Worm (Caenorhabditis elegans) whole organism, L4 larva: ENCODE data around the gene C34E7.3.

Experiments used
- F49E8.2 ChIP-seq: sonication (generic microtip); optimal IDR thresholded peaks from 2 replicates; lab custom pipeline; 2016; ENCODE audit warnings: missing compliant biosample characterization, mild to moderate bottlenecking, missing genetic modification characterization, borderline replicate concordance
- Y48G9A.11 ChIP-seq: fragments of 200-800 bp; sonication (Bioruptor generic); IDR thresholded peaks from 2 replicates; pipeline ENCODE4 v1.3.6; 2022; ENCODE audit warnings: missing genetic modification reagents, missing genetic modification characterization, missing compliant biosample characterization
- Y5F2A.4 ChIP-seq: fragments of 200-800 bp; sonication (Bioruptor generic); optimal IDR thresholded peaks from 2 replicates; lab custom pipeline; 2018; ENCODE audit warnings: mild to moderate bottlenecking, missing genetic modification characterization, missing compliant biosample characterization
- ZK337.2 ChIP-seq: fragments of 200-800 bp; sonication (Bioruptor generic); IDR thresholded peaks from 2 replicates; pipeline ENCODE4 v1.3.6; 2022; ENCODE audit warnings: missing genetic modification reagents, missing genetic modification characterization, missing compliant biosample characterization
- ZK546.5 ChIP-seq, 2 experiments: sonication (generic microtip); optimal IDR thresholded peaks; 2 replicates each; lab custom pipeline; 2017; ENCODE audit warnings: missing biosample characterization in 2 of 2, missing genetic modification characterization in 2 of 2
- aha-1 ChIP-seq: fragments of 150-350 bp; peaks from one replicate; lab custom pipeline; 2014; ENCODE audit warnings: missing biosample characterization, missing genetic modification characterization
- aly-2 ChIP-seq: sonication (generic microtip); optimal IDR thresholded peaks from 2 replicates; lab custom pipeline; 2018; ENCODE audit warnings: missing biosample characterization, missing genetic modification characterization
- ama-1 ChIP-seq: fragments of 150-350 bp; optimal IDR thresholded peaks from 2 replicates; lab custom pipeline; 2014; ENCODE audit warnings: inconsistent platforms, mixed read lengths
- ceh-32 ChIP-seq: sonication (generic microtip); optimal IDR thresholded peaks from 2 replicates; lab custom pipeline; 2016; ENCODE audit warnings: mild to moderate bottlenecking, missing genetic modification characterization, missing compliant biosample characterization; ENCODE audit not compliant: poor library complexity
- ceh-44 ChIP-seq: fragments of 200-800 bp; sonication (Bioruptor generic); IDR thresholded peaks from 2 replicates; pipeline ENCODE4 v1.3.6; 2022; ENCODE audit warnings: missing genetic modification reagents, missing genetic modification characterization, missing compliant biosample characterization
- cey-2 ChIP-seq: sonication (generic microtip); optimal IDR thresholded peaks from 3 replicates; lab custom pipeline; 2017; ENCODE audit warnings: missing genetic modification characterization, mild to moderate bottlenecking, missing compliant biosample characterization, antibody characterized with exemption, borderline replicate concordance; ENCODE audit not compliant: insufficient read depth
- daf-16 ChIP-seq, 3 experiments: sonication (generic microtip); optimal IDR thresholded peaks; 2 replicates each; lab custom pipeline; 2016 to 2017; ENCODE audit warnings: missing genetic modification characterization in 3 of 3, missing genetic modification reagents in 3 of 3, mild to moderate bottlenecking in 2 of 3, missing compliant biosample characterization in 2 of 3, missing biosample characterization in 1 of 3, moderate library complexity in 1 of 3
- daf-19 ChIP-seq: fragments of 200-800 bp; sonication (Bioruptor generic); conservative IDR thresholded peaks from 2 replicates; pipeline ENCODE4 v1.3.6; 2022; ENCODE audit warnings: missing genetic modification characterization, missing compliant biosample characterization
- dmd-6 ChIP-seq: fragments of 200-800 bp; sonication (Bioruptor generic); IDR thresholded peaks from 2 replicates; pipeline ENCODE4 v1.3.6; 2022; ENCODE audit warnings: missing genetic modification reagents, missing genetic modification characterization, missing compliant biosample characterization
- dpl-1 ChIP-seq: fragments of 150-350 bp; optimal IDR thresholded peaks from 2 replicates; lab custom pipeline; 2014; ENCODE audit warnings: missing biosample characterization, missing genetic modification reagents, missing genetic modification characterization
- dve-1 ChIP-seq: sonication (generic microtip); optimal IDR thresholded peaks from 2 replicates; lab custom pipeline; 2017; ENCODE audit warnings: antibody characterized with exemption, mild to moderate bottlenecking, missing genetic modification characterization, missing compliant biosample characterization; ENCODE audit not compliant: insufficient read depth
- egl-43 ChIP-seq: fragments of 200-800 bp; sonication (Bioruptor generic); IDR thresholded peaks from 2 replicates; pipeline ENCODE4 v1.3.6; 2022; ENCODE audit warnings: missing genetic modification reagents, missing genetic modification characterization, missing compliant biosample characterization
- hif-1 ChIP-seq, 2 experiments: sonication (generic microtip); optimal IDR thresholded peaks; 2 replicates each; lab custom pipeline; 2016 to 2017; ENCODE audit warnings: missing compliant biosample characterization in 2 of 2, missing genetic modification characterization in 2 of 2, missing genetic modification reagents in 2 of 2, missing genotype in 2 of 2, mild to moderate bottlenecking in 1 of 2
- hlh-11 ChIP-seq: fragments of 200-800 bp; sonication (Bioruptor generic); optimal IDR thresholded peaks from 2 replicates; lab custom pipeline; 2018; ENCODE audit warnings: mild to moderate bottlenecking, missing genetic modification characterization, missing compliant biosample characterization
- hlh-30 ChIP-seq: sonication (generic microtip); optimal IDR thresholded peaks from 2 replicates; lab custom pipeline; 2017; ENCODE audit warnings: antibody characterized with exemption, mild to moderate bottlenecking, missing genetic modification characterization, missing compliant biosample characterization; ENCODE audit not compliant: insufficient read depth
- hmg-1.1 ChIP-seq: fragments of 200-800 bp; sonication (Bioruptor generic); IDR thresholded peaks from 2 replicates; pipeline ENCODE4 v1.3.6; 2022; ENCODE audit warnings: missing genetic modification reagents, missing genetic modification characterization, missing compliant biosample characterization
- lir-3 ChIP-seq: sonication (generic microtip); optimal IDR thresholded peaks from 2 replicates; lab custom pipeline; 2016; ENCODE audit warnings: mild to moderate bottlenecking, missing genetic modification characterization, missing compliant biosample characterization
- lsy-2 ChIP-seq, 2 experiments: fragments of 150-350 bp in 1 of 2; sonication (generic microtip) in 1 of 2; optimal IDR thresholded peaks; 2 replicates each; lab custom pipeline; 2014 to 2017; ENCODE audit warnings: missing biosample characterization in 2 of 2, missing genetic modification characterization in 2 of 2
- madf-5 ChIP-seq, 2 experiments: fragments of 200-800 bp; sonication (Bioruptor generic); IDR thresholded peaks; 2 replicates each; pipeline ENCODE4 v1.3.6; 2022; ENCODE audit warnings: missing compliant biosample characterization in 2 of 2, missing genetic modification characterization in 2 of 2
- madf-9 ChIP-seq: fragments of 200-800 bp; sonication (Bioruptor generic); conservative IDR thresholded peaks from 2 replicates; pipeline ENCODE4 v1.3.6; 2022; ENCODE audit warnings: missing genetic modification reagents, missing genetic modification characterization, missing compliant biosample characterization
- mdl-1 ChIP-seq, 2 experiments: fragments of 150-350 bp in 1 of 2; sonication (generic microtip) in 1 of 2; optimal IDR thresholded peaks; 2 replicates each; lab custom pipeline; 2014 to 2017; ENCODE audit warnings: missing biosample characterization in 2 of 2, missing genetic modification characterization in 2 of 2
- mep-1 ChIP-seq: fragments of 150-350 bp; sonication (generic microtip); optimal IDR thresholded peaks from 3 replicates; lab custom pipeline; 2014; ENCODE audit warnings: missing biosample characterization, missing genetic modification characterization
- nhr-10 ChIP-seq: fragments of 150-350 bp; optimal IDR thresholded peaks from 2 replicates; lab custom pipeline; 2014; ENCODE audit warnings: missing biosample characterization, missing genetic modification characterization
- nhr-11 ChIP-seq: fragments of 150-350 bp; optimal IDR thresholded peaks from 2 replicates; lab custom pipeline; 2014; ENCODE audit warnings: missing biosample characterization, missing genetic modification characterization
- nhr-111 ChIP-seq: fragments of 200-800 bp; sonication (Bioruptor generic); optimal IDR thresholded peaks from 2 replicates; lab custom pipeline; 2018; ENCODE audit warnings: mild to moderate bottlenecking, missing genetic modification characterization, missing compliant biosample characterization
- nhr-237 ChIP-seq: sonication (generic microtip); optimal IDR thresholded peaks from 2 replicates; lab custom pipeline; 2017; ENCODE audit warnings: missing biosample characterization, missing genetic modification characterization
- nhr-28 ChIP-seq: fragments of 150-350 bp; optimal IDR thresholded peaks from 2 replicates; lab custom pipeline; 2014; ENCODE audit warnings: missing biosample characterization, missing genetic modification characterization
- nhr-41 ChIP-seq: fragments of 200-800 bp; sonication (Bioruptor generic); IDR thresholded peaks from 2 replicates; pipeline ENCODE4 v1.3.6; 2022; ENCODE audit warnings: missing genetic modification reagents, missing genetic modification characterization, missing compliant biosample characterization
- nhr-76 ChIP-seq: fragments of 150-350 bp; optimal IDR thresholded peaks from 2 replicates; lab custom pipeline; 2014; ENCODE audit warnings: missing biosample characterization, missing genetic modification characterization
- php-3 ChIP-seq: fragments of 200-800 bp; sonication (Bioruptor generic); IDR thresholded peaks from 2 replicates; pipeline ENCODE4 v1.3.6; 2022; ENCODE audit warnings: missing genetic modification reagents, missing genetic modification characterization, missing compliant biosample characterization
- saeg-2 ChIP-seq: fragments of 200-800 bp; sonication (Bioruptor generic); IDR thresholded peaks from 2 replicates; pipeline ENCODE4 v1.3.6; 2022; ENCODE audit warnings: missing genetic modification reagents, missing genetic modification characterization, missing compliant biosample characterization
- sdz-12 ChIP-seq: fragments of 200-800 bp; sonication (Bioruptor generic); optimal IDR thresholded peaks from 2 replicates; lab custom pipeline; 2018; ENCODE audit warnings: mild to moderate bottlenecking, missing genetic modification characterization, missing compliant biosample characterization
- snpc-1.2 ChIP-seq: fragments of 200-800 bp; sonication (Bioruptor generic); IDR thresholded peaks from 2 replicates; pipeline ENCODE4 v1.3.6; 2022; ENCODE audit warnings: missing genetic modification reagents, missing genetic modification characterization, missing compliant biosample characterization
- snpc-4 ChIP-seq: fragments of 150-350 bp; optimal IDR thresholded peaks from 2 replicates; lab custom pipeline; 2014; ENCODE audit warnings: missing biosample characterization, missing genetic modification characterization
- tra-1 ChIP-seq: fragments of 200-800 bp; sonication (Bioruptor generic); IDR thresholded peaks from 2 replicates; pipeline ENCODE4 v1.3.6; 2022; ENCODE audit warnings: missing genetic modification reagents, missing genetic modification characterization, missing compliant biosample characterization
- unc-130 ChIP-seq: sonication (generic microtip); optimal IDR thresholded peaks from 2 replicates; lab custom pipeline; 2016; ENCODE audit warnings: missing genetic modification reagents, missing genetic modification characterization, missing compliant biosample characterization
- unc-39 ChIP-seq: sonication (generic microtip); optimal IDR thresholded peaks from 2 replicates; lab custom pipeline; 2017; ENCODE audit warnings: missing biosample characterization, missing genetic modification characterization
- unc-62 ChIP-seq, 3 experiments: fragments of 150-350 bp in 1 of 3; sonication (generic microtip); optimal IDR thresholded peaks in 2 of 3; peaks in 1 of 3; 1 replicate in 1 of 3; 2 replicates in 2 of 3; lab custom pipeline; 2014 to 2017; ENCODE audit warnings: missing biosample characterization in 3 of 3, missing genetic modification characterization in 3 of 3, missing genetic modification reagents in 3 of 3, missing genotype in 1 of 3
- vab-7 ChIP-seq: fragments of 200-800 bp; sonication (Bioruptor generic); IDR thresholded peaks from 2 replicates; pipeline ENCODE4 v1.3.6; 2022; ENCODE audit warnings: missing genetic modification reagents, missing genetic modification characterization, missing compliant biosample characterization

C34E7.3 gene

ce11 chrX:12903810-12904209 lies 26.3 kb upstream of the C34E7.3 start:
- TF ChIP-seq madf-5 (GFP tag; IDR thresholded peaks at IDR 0.05; lab: Robert Waterston, UW) (no peak), vab-7 (GFP tag; lab: Robert Waterston, UW) (0 out of 2 replicates have a peak, but pooled peaks have one; percentile 37), aha-1 (tag; lab: Kevin White, UChicago) (peak; percentile 90), unc-130 (no peak), Y48G9A.11 (GFP tag; lab: Robert Waterston, UW) (no peak), ZK546.5 (tag; optimal IDR thresholded peaks at IDR 0.05; lab: Kevin White, UChicago) (no peak), hmg-1.1 (GFP tag; lab: Robert Waterston, UW) (peak; percentile 22; the same call in 1 of the 2 replicates), php-3 (no peak), snpc-1.2 (GFP tag; lab: Robert Waterston, UW) (no peak)

ce11 chrX:12907502-12907901 lies 22.6 kb upstream of the C34E7.3 start, which contains the start of gene pqn-18:
TSS of gene pqn-18 (plus strand) at chrX:12907832.
- TF ChIP-seq snpc-1.2 (GFP tag; lab: Robert Waterston, UW) = no peak
- TF ChIP-seq dpl-1 = no peak
- TF ChIP-seq hmg-1.1 (GFP tag; lab: Robert Waterston, UW) = no peak
- TF ChIP-seq unc-62 (GFP tag; optimal IDR thresholded peaks at IDR 0.05 in 1 of 2; lab: Kevin White, UChicago) = peak in 1 of 2 experiments; percentile 66
- no peak for TF ChIP-seq unc-62 (tag; optimal IDR thresholded peaks at IDR 0.05; lab: Kevin White, UChicago)
- peak; percentile 45; the same call in 1 of the 2 replicates for TF ChIP-seq dmd-6 (GFP tag; lab: Robert Waterston, UW)
- TF ChIP-seq nhr-11 (tag; lab: Kevin White, UChicago) = no peak
- TF ChIP-seq nhr-28 (tag; lab: Kevin White, UChicago) = peak; percentile 72
- no peak for TF ChIP-seq vab-7 (GFP tag; lab: Robert Waterston, UW)
- TF ChIP-seq sdz-12 = no peak
- TF ChIP-seq hlh-30 = peak; percentile 34
- no peak for TF ChIP-seq saeg-2
- no peak for TF ChIP-seq ama-1 (lab: Kevin White, UChicago)
- no peak for TF ChIP-seq nhr-76 (tag; lab: Kevin White, UChicago)
- no peak for TF ChIP-seq egl-43 (GFP tag; lab: Robert Waterston, UW)
- no peak for TF ChIP-seq nhr-10 (tag; lab: Kevin White, UChicago)
- TF ChIP-seq lsy-2 (tag; optimal IDR thresholded peaks at IDR 0.05; lab: Kevin White, UChicago) = no peak
- TF ChIP-seq snpc-4 (tag; lab: Kevin White, UChicago) = no peak
- TF ChIP-seq daf-19 (GFP tag; lab: Robert Waterston, UW) = no peak
- no peak for TF ChIP-seq unc-39 (tag; lab: Kevin White, UChicago)
- no peak for TF ChIP-seq dve-1
- TF ChIP-seq nhr-237 (tag; lab: Kevin White, UChicago) = no peak
- no peak for TF ChIP-seq ceh-32
- no peak for TF ChIP-seq ceh-44 (GFP tag; lab: Robert Waterston, UW)
- TF ChIP-seq aly-2 (tag; lab: Kevin White, UChicago) = no peak
- TF ChIP-seq madf-9 = no peak
- TF ChIP-seq lir-3 (tag; lab: Kevin White, UChicago) = no peak
- TF ChIP-seq nhr-111 (GFP tag; lab: Kevin White, UChicago) = no peak
- TF ChIP-seq mdl-1 (tag; optimal IDR thresholded peaks at IDR 0.05; lab: Kevin White, UChicago) = peak in 1 of 2 experiments; percentile 13
- no peak for TF ChIP-seq nhr-41 (GFP tag; lab: Robert Waterston, UW)
- peak; percentile 24 for TF ChIP-seq mep-1 (tag; lab: Kevin White, UChicago)
- no peak for TF ChIP-seq tra-1 (GFP tag; lab: Robert Waterston, UW)
- no peak for TF ChIP-seq Y5F2A.4 (GFP tag; lab: Kevin White, UChicago)
- no peak for TF ChIP-seq cey-2 (tag; lab: Kevin White, UChicago)
- TF ChIP-seq F49E8.2 (tag; lab: Kevin White, UChicago) = no peak
- no peak for TF ChIP-seq daf-16 (GFP tag; optimal IDR thresholded peaks at IDR 0.05; lab: Kevin White, UChicago)
- no peak for TF ChIP-seq daf-16 (tag; optimal IDR thresholded peaks at IDR 0.05; lab: Kevin White, UChicago)
- TF ChIP-seq hif-1 (tag; optimal IDR thresholded peaks at IDR 0.05; lab: Kevin White, UChicago) = no peak
- TF ChIP-seq ZK337.2 = no peak
- TF ChIP-seq hlh-11 = no peak
- no peak for TF ChIP-seq aha-1 (tag; lab: Kevin White, UChicago)
